Fruit fly (Drosophila melanogaster): Measurements from ENCODE around the gene CG32718.

The CG32718 gene

dm6 chrX:7728251-7729164 lies 49.5 kb upstream of the CG32718 start, which contains the start of the genes NELF-B and CG12155 (continued):
- TF ChIP-seq CG12236 (GFP tag; optimal IDR thresholded peaks at IDR 0.05) (no peak), ac (GFP tag; optimal IDR thresholded peaks at IDR 0.05) (no peak), wdn (GFP tag; IDR thresholded peaks at IDR 0.05) (no peak), CG16813 (GFP tag; IDR thresholded peaks at IDR 0.05; ENCODE audit: partially characterized antibody) (peak; percentile 76), chif (GFP tag; optimal IDR thresholded peaks at IDR 0.05) (no peak), CG17328 (GFP tag; IDR thresholded peaks at IDR 0.05) (no peak), CG9876 (GFP tag; optimal IDR thresholded peaks at IDR 0.05) (no peak), lilli (GFP tag; optimal IDR thresholded peaks at IDR 0.05) (peak; percentile 65), cad (GFP tag; optimal IDR thresholded peaks at IDR 0.05) (no peak), CG11696 (GFP tag; IDR thresholded peaks at IDR 0.05) (no peak), CG18599 (GFP tag; optimal IDR thresholded peaks at IDR 0.05) (no peak), CG6654 (GFP tag; optimal IDR thresholded peaks at IDR 0.05) (no peak), CG17612 (GFP tag; IDR thresholded peaks at IDR 0.05) (no peak), Sin3A (optimal IDR thresholded peaks at IDR 0.05) (peak; percentile 47), tio (GFP tag; optimal IDR thresholded peaks at IDR 0.05) (no peak), sens-2 (GFP tag; IDR thresholded peaks at IDR 0.05) (no peak), lbe (GFP tag; optimal IDR thresholded peaks at IDR 0.05) (no peak), MBD-R2 (GFP tag; IDR thresholded peaks at IDR 0.05) (peak; percentile 77), CG4854 (GFP tag; optimal IDR thresholded peaks at IDR 0.05) (no peak), CG43689 (GFP tag; IDR thresholded peaks at IDR 0.05) (no peak), trem (tag; optimal IDR thresholded peaks at IDR 0.05) (peak; percentile 29), cg (GFP tag; optimal IDR thresholded peaks at IDR 0.05) (peak; percentile 81), CG14441 (GFP tag; IDR thresholded peaks at IDR 0.05) (no peak; the same call in 1 of the 2 replicates), CG2116 (GFP tag; optimal IDR thresholded peaks at IDR 0.05) (peak; percentile 98), CG4404 (GFP tag; IDR thresholded peaks at IDR 0.05) (peak; percentile 26; the same call in 1 of the 2 replicates), Elba2 (GFP tag; optimal IDR thresholded peaks at IDR 0.05) (peak; percentile 8), CG8944 (GFP tag; optimal IDR thresholded peaks at IDR 0.05) (peak; percentile 11), BEAF-32 (GFP tag; optimal IDR thresholded peaks at IDR 0.05) (peak; percentile 80), CG3163 (GFP tag; optimal IDR thresholded peaks at IDR 0.05) (no peak), Bteb2 (GFP tag; optimal IDR thresholded peaks at IDR 0.05) (no peak), Aef1 (GFP tag; IDR thresholded peaks at IDR 0.05) (peak; percentile 35; the same call in 1 of the 3 replicates), CG9215 (GFP tag; IDR thresholded peaks at IDR 0.05) (peak; percentile 53), CG13624 (GFP tag; optimal IDR thresholded peaks at IDR 0.05) (no peak), CG3847 (GFP tag; IDR thresholded peaks at IDR 0.05) (0 out of 2 replicates have a peak, but pooled peaks have one; percentile 18), stc (GFP tag; IDR thresholded peaks at IDR 0.05) (no peak), CG8478 (optimal IDR thresholded peaks at IDR 0.05) (peak; percentile 71), dysf (GFP tag; IDR thresholded peaks at IDR 0.05) (0 out of 3 replicates have a peak, but pooled peaks have one; percentile 32), NK7.1 (GFP tag; optimal IDR thresholded peaks at IDR 0.05) (no peak), Ravus (GFP tag; IDR thresholded peaks at IDR 0.05) (no peak), org-1 (GFP tag; optimal IDR thresholded peaks at IDR 0.05) (no peak), CG10274 (GFP tag; optimal IDR thresholded peaks at IDR 0.05) (no peak), CG15011 (GFP tag; optimal IDR thresholded peaks at IDR 0.05) (no peak), CG15479 (GFP tag; optimal IDR thresholded peaks at IDR 0.05) (no peak), CG5245 (GFP tag; optimal IDR thresholded peaks at IDR 0.05) (no peak), CG10543 (GFP tag; optimal IDR thresholded peaks at IDR 0.05) (peak; percentile 63), CG13424 (tag; optimal IDR thresholded peaks at IDR 0.05) (peak; percentile 58), disco-r (GFP tag; optimal IDR thresholded peaks at IDR 0.05) (no peak), sob (GFP tag; IDR thresholded peaks at IDR 0.05) (no peak), ham (GFP tag; IDR thresholded peaks at IDR 0.05) (no peak), Usf (GFP tag; optimal IDR thresholded peaks at IDR 0.05) (peak; percentile 45), CG2889 (GFP tag; IDR thresholded peaks at IDR 0.05) (no peak)

All from whole organism, embryonic.